Fruit fly (Drosophila melanogaster): Measurements from ENCODE around the gene CG12316.

The CG12316 gene

dm6 chr3L:15089887-15090679, 46.7 kb downstream of the CG12316 start (continued):
- TF ChIP-seq CG9437 (GFP tag; optimal IDR thresholded peaks at IDR 0.05) (peak; percentile 39), z (GFP tag; IDR thresholded peaks at IDR 0.05) (no peak), sens (GFP tag) (peak; percentile 64), CG18764 (GFP tag; optimal IDR thresholded peaks at IDR 0.05) (no peak), nom (GFP tag; optimal IDR thresholded peaks at IDR 0.05) (no peak), CG3163 (GFP tag; optimal IDR thresholded peaks at IDR 0.05) (peak; percentile 13), Pdp1 (GFP tag; optimal IDR thresholded peaks at IDR 0.05) (peak in 1 of 2 experiments; percentile 49), Xrp1 (GFP tag; IDR thresholded peaks at IDR 0.05) (no peak), dmrt99B (tag; optimal IDR thresholded peaks at IDR 0.05) (no peak), CG6175 (GFP tag; IDR thresholded peaks at IDR 0.05) (no peak), bigmax (GFP tag; optimal IDR thresholded peaks at IDR 0.05) (peak; percentile 71), CG2199 (GFP tag; IDR thresholded peaks at IDR 0.05) (peak; percentile 16; the same call in 1 of the 3 replicates), CG17829 (tag; optimal IDR thresholded peaks at IDR 0.05) (no peak), oc (tag; optimal IDR thresholded peaks at IDR 0.05) (no peak), hkb (optimal IDR thresholded peaks at IDR 0.05) (no peak), hkb (GFP tag; IDR thresholded peaks at IDR 0.05) (no peak), Dek (tag; optimal IDR thresholded peaks at IDR 0.05) (no peak), CG13287 (GFP tag; IDR thresholded peaks at IDR 0.05; ENCODE audit: partially characterized antibody) (no peak), Doc3 (GFP tag; IDR thresholded peaks at IDR 0.05; ENCODE audit: partially characterized antibody) (no peak)

- peak; percentile 33 for TF ChIP-seq CG17829 (tag; optimal IDR thresholded peaks at IDR 0.05)
- 0 out of 3 replicates have a peak, but pooled peaks have one; percentile 15 for TF ChIP-seq CG17361 (GFP tag; IDR thresholded peaks at IDR 0.05)
- no peak for TF ChIP-seq CG6791 (GFP tag; IDR thresholded peaks at IDR 0.05; ENCODE audit: partially characterized antibody)
- peak; percentile 60 for TF ChIP-seq CG2678 (tag; optimal IDR thresholded peaks at IDR 0.05)
- TF ChIP-seq CG17385 (GFP tag; optimal IDR thresholded peaks at IDR 0.05), result peak; percentile 10
- TF ChIP-seq CG15073 (GFP tag; optimal IDR thresholded peaks at IDR 0.05), result no peak
- TF ChIP-seq stwl (tag; optimal IDR thresholded peaks at IDR 0.05), result peak; percentile 4
- TF ChIP-seq CG15601 (tag; optimal IDR thresholded peaks at IDR 0.05), result peak; percentile 57
- TF ChIP-seq CG31441 (GFP tag; IDR thresholded peaks at IDR 0.05), result peak; percentile 48
- peak; percentile 39 for TF ChIP-seq sug (tag; optimal IDR thresholded peaks at IDR 0.05)
- peak; percentile 7 for TF ChIP-seq gcm (GFP tag; optimal IDR thresholded peaks at IDR 0.05)
- TF ChIP-seq grau (tag; optimal IDR thresholded peaks at IDR 0.05), result peak; percentile 61
- no peak for TF ChIP-seq CG1603 (tag; optimal IDR thresholded peaks at IDR 0.05)
- peak; percentile 24 for TF ChIP-seq CoRest (tag; optimal IDR thresholded peaks at IDR 0.05)
- TF ChIP-seq Meics (GFP tag; optimal IDR thresholded peaks at IDR 0.05), result peak; percentile 15
- no peak for TF ChIP-seq E2f1 (GFP tag; IDR thresholded peaks at IDR 0.05)
- peak; percentile 24 for TF ChIP-seq phol (tag; optimal IDR thresholded peaks at IDR 0.05)
- TF ChIP-seq unpg (GFP tag; optimal IDR thresholded peaks at IDR 0.05), result peak; percentile 40
- peak; percentile 19 for TF ChIP-seq CG17359 (tag; optimal IDR thresholded peaks at IDR 0.05)
- peak; percentile 62 for TF ChIP-seq gem (tag; optimal IDR thresholded peaks at IDR 0.05)
- TF ChIP-seq D19A (tag; optimal IDR thresholded peaks at IDR 0.05), result peak; percentile 32
- no peak for TF ChIP-seq CG3163 (GFP tag; optimal IDR thresholded peaks at IDR 0.05)
- peak; percentile 57 for TF ChIP-seq CG7839 (tag; optimal IDR thresholded peaks at IDR 0.05)
- TF ChIP-seq Atf-2 (GFP tag; optimal IDR thresholded peaks at IDR 0.05), result no peak
- TF ChIP-seq CG10979 (tag; optimal IDR thresholded peaks at IDR 0.05), result peak; percentile 27
- no peak for TF ChIP-seq CG11398 (GFP tag; optimal IDR thresholded peaks at IDR 0.05)
- peak; percentile 56 for TF ChIP-seq CG13424 (tag; optimal IDR thresholded peaks at IDR 0.05)
- peak; percentile 23 for TF ChIP-seq Nf-YC (tag; optimal IDR thresholded peaks at IDR 0.05)
- no peak for TF ChIP-seq her (GFP tag; optimal IDR thresholded peaks at IDR 0.05)
- TF ChIP-seq CG8089 (GFP tag; optimal IDR thresholded peaks at IDR 0.05), result no peak
Measured at dm6 chr3L:15089083-15089704, 47.5 kb downstream of the CG12316 start.
